Fruit fly (Drosophila melanogaster) whole organism, prepupa: Measurements from ENCODE around the gene santa-maria.

Experiments used
- Blimp-1 ChIP-seq: fragments of 200-800 bp; sonication (Bioruptor generic); optimal IDR thresholded peaks from 3 replicates; lab custom pipeline; 2017; ENCODE audit warnings: missing biosample characterization, missing genetic modification characterization, mild to moderate bottlenecking, moderate library complexity, missing genetic modification reagents
- CG10631 ChIP-seq: fragments of 200-800 bp; sonication (Bioruptor generic); optimal IDR thresholded peaks from 2 replicates; lab custom pipeline; 2016; ENCODE audit warnings: missing biosample characterization, missing genetic modification characterization
- CG11294 ChIP-seq: fragments of 200-800 bp; sonication (Bioruptor generic); IDR thresholded peaks from 2 replicates; pipeline ENCODE4 v1.3.6; 2022; ENCODE audit warnings: missing biosample characterization, missing genetic modification characterization
- CG11762 ChIP-seq: fragments of 200-800 bp; sonication (Bioruptor generic); optimal IDR thresholded peaks from 3 replicates; lab custom pipeline; 2016; ENCODE audit warnings: missing biosample characterization, missing genetic modification characterization; ENCODE audit not compliant: insufficient read depth
- CG11902 ChIP-seq: fragments of 200-800 bp; sonication (Bioruptor generic); optimal IDR thresholded peaks from 3 replicates; lab custom pipeline; 2016; ENCODE audit warnings: missing biosample characterization, missing genetic modification characterization
- CG15336 ChIP-seq: fragments of 200-800 bp; sonication (Bioruptor generic); IDR thresholded peaks from 2 replicates; pipeline ENCODE4 v1.3.6; 2022; ENCODE audit warnings: missing biosample characterization, missing genetic modification characterization
- CG1621 ChIP-seq: fragments of 200-800 bp; sonication (Bioruptor generic); optimal IDR thresholded peaks from 3 replicates; lab custom pipeline; 2018; ENCODE audit warnings: missing biosample characterization, mild to moderate bottlenecking, missing genetic modification characterization
- CG3032 ChIP-seq: fragments of 200-800 bp; optimal IDR thresholded peaks from 2 replicates; lab custom pipeline; 2019; ENCODE audit warnings: missing biosample characterization, mild to moderate bottlenecking, missing genetic modification characterization, moderate library complexity
- CG31627 ChIP-seq: fragments of 200-800 bp; sonication (Bioruptor generic); optimal IDR thresholded peaks from 3 replicates; lab custom pipeline; 2016; ENCODE audit warnings: missing biosample characterization, missing genetic modification characterization
- CG34406 ChIP-seq: fragments of 200-800 bp; sonication (Bioruptor generic); optimal IDR thresholded peaks from 3 replicates; lab custom pipeline; 2016; ENCODE audit warnings: missing biosample characterization, missing genetic modification characterization
- CG3919 ChIP-seq: fragments of 200-800 bp; sonication (Bioruptor generic); optimal IDR thresholded peaks from 3 replicates; lab custom pipeline; 2016; ENCODE audit warnings: missing biosample characterization, missing genetic modification characterization
- CG4318 ChIP-seq: fragments of 200-800 bp; sonication (Bioruptor generic); optimal IDR thresholded peaks from 3 replicates; lab custom pipeline; 2017; ENCODE audit warnings: missing biosample characterization, mild to moderate bottlenecking, missing genetic modification characterization
- CG6163 ChIP-seq: fragments of 200-800 bp; sonication (Bioruptor generic); IDR thresholded peaks from 3 replicates; pipeline ENCODE4 v1.3.6; 2022; ENCODE audit warnings: missing biosample characterization, missing genetic modification characterization
- CG6276 ChIP-seq: fragments of 200-800 bp; sonication (Bioruptor generic); optimal IDR thresholded peaks from 2 replicates; lab custom pipeline; 2017; ENCODE audit warnings: missing biosample characterization, mild to moderate bottlenecking, missing genetic modification characterization
- CG6808 ChIP-seq: fragments of 200-800 bp; sonication (Bioruptor generic); optimal IDR thresholded peaks from 3 replicates; lab custom pipeline; 2017; ENCODE audit warnings: missing biosample characterization, missing genetic modification characterization, mild to moderate bottlenecking, moderate library complexity, missing genetic modification reagents
- CG7368 ChIP-seq: fragments of 200-800 bp; sonication (Bioruptor generic); optimal IDR thresholded peaks from 3 replicates; lab custom pipeline; 2016; ENCODE audit warnings: missing biosample characterization, missing genetic modification characterization
- CG8119 ChIP-seq: fragments of 200-800 bp; sonication (Bioruptor generic); IDR thresholded peaks from 3 replicates; pipeline ENCODE4 v1.3.6; 2022; ENCODE audit warnings: missing biosample characterization, missing genetic modification characterization
- CG8319 ChIP-seq: fragments of 200-800 bp; sonication (Bioruptor generic); optimal IDR thresholded peaks from 3 replicates; lab custom pipeline; 2016; ENCODE audit warnings: missing biosample characterization, missing genetic modification characterization
- CG8632 ChIP-seq: fragments of 200-800 bp; sonication (Bioruptor generic); optimal IDR thresholded peaks from 3 replicates; lab custom pipeline; 2016; ENCODE audit warnings: missing biosample characterization, missing genetic modification characterization
- Eip75B ChIP-seq: fragments of 200-800 bp; sonication (Bioruptor generic); optimal IDR thresholded peaks from 3 replicates; lab custom pipeline; 2016; ENCODE audit warnings: missing biosample characterization, missing genetic modification characterization
- Eip78C ChIP-seq: fragments of 200-800 bp; sonication (Bioruptor generic); peaks from one replicate; lab custom pipeline; 2016; ENCODE audit warnings: missing biosample characterization, missing genetic modification characterization
- Eip93F ChIP-seq: fragments of 200-800 bp; sonication (Bioruptor generic); optimal IDR thresholded peaks from 2 replicates; lab custom pipeline; 2016; ENCODE audit warnings: missing biosample characterization, mild to moderate bottlenecking, missing genetic modification characterization
- Ets21C ChIP-seq: fragments of 200-800 bp; sonication (Bioruptor generic); optimal IDR thresholded peaks from 3 replicates; lab custom pipeline; 2016; ENCODE audit warnings: missing biosample characterization, missing genetic modification characterization
- Ets96B ChIP-seq: fragments of 200-800 bp; optimal IDR thresholded peaks from 2 replicates; lab custom pipeline; 2019; ENCODE audit warnings: missing biosample characterization, mild to moderate bottlenecking, missing genetic modification characterization, moderate library complexity
- Gug ChIP-seq: fragments of 200-800 bp; sonication (Bioruptor generic); IDR thresholded peaks from 2 replicates; pipeline ENCODE4 v1.3.6; 2022; ENCODE audit warnings: missing biosample characterization, missing genetic modification characterization
- Hr38 ChIP-seq: sonication (Bioruptor generic); optimal IDR thresholded peaks from 2 replicates; lab custom pipeline; 2016; ENCODE audit warnings: missing biosample characterization, missing genetic modification characterization
- Hr39 ChIP-seq: fragments of 200-800 bp; sonication (Bioruptor generic); optimal IDR thresholded peaks from 2 replicates; lab custom pipeline; 2016; ENCODE audit warnings: missing biosample characterization, missing genetic modification characterization
- Hr4 ChIP-seq: fragments of 200-800 bp; sonication (Bioruptor generic); optimal IDR thresholded peaks from 3 replicates; lab custom pipeline; 2016; ENCODE audit warnings: missing biosample characterization, missing genetic modification characterization
- Lpt ChIP-seq: fragments of 200-800 bp; sonication (Bioruptor generic); optimal IDR thresholded peaks from 3 replicates; lab custom pipeline; 2016; ENCODE audit warnings: missing biosample characterization, missing genetic modification characterization
- Met ChIP-seq: fragments of 200-800 bp; sonication (Bioruptor generic); optimal IDR thresholded peaks from 3 replicates; lab custom pipeline; 2016; ENCODE audit warnings: missing biosample characterization, missing genetic modification characterization
- Sox14 ChIP-seq: fragments of 200-800 bp; sonication (Bioruptor generic); optimal IDR thresholded peaks from 3 replicates; lab custom pipeline; 2016; ENCODE audit warnings: missing biosample characterization, missing genetic modification characterization
- Sox15 ChIP-seq: fragments of 200-800 bp; sonication (Bioruptor generic); optimal IDR thresholded peaks from 3 replicates; lab custom pipeline; 2016; ENCODE audit warnings: missing biosample characterization, missing genetic modification characterization
- achi ChIP-seq: fragments of 200-800 bp; sonication (Bioruptor generic); optimal IDR thresholded peaks from 3 replicates; lab custom pipeline; 2016; ENCODE audit warnings: missing biosample characterization, missing genetic modification characterization
- acj6 ChIP-seq: fragments of 200-800 bp; sonication (Bioruptor generic); optimal IDR thresholded peaks from 3 replicates; lab custom pipeline; 2016; ENCODE audit warnings: missing biosample characterization, missing genetic modification characterization
- dac ChIP-seq: fragments of 200-800 bp; sonication (Bioruptor generic); optimal IDR thresholded peaks from 2 replicates; lab custom pipeline; 2017; ENCODE audit warnings: missing biosample characterization, mild to moderate bottlenecking, missing genetic modification characterization
- dsx ChIP-seq: fragments of 200-800 bp; optimal IDR thresholded peaks from 3 replicates; lab custom pipeline; 2019; ENCODE audit warnings: missing biosample characterization, mild to moderate bottlenecking, missing genetic modification characterization, moderate library complexity; ENCODE audit not compliant: poor library complexity, severe bottlenecking
- eg ChIP-seq: fragments of 200-800 bp; sonication (Bioruptor generic); IDR thresholded peaks from 3 replicates; pipeline ENCODE4 v1.3.6; 2022; ENCODE audit warnings: missing biosample characterization, missing genetic modification characterization
- esn ChIP-seq: fragments of 200-800 bp; sonication (Bioruptor generic); optimal IDR thresholded peaks from 2 replicates; lab custom pipeline; 2016; ENCODE audit warnings: missing biosample characterization, mild to moderate bottlenecking, missing genetic modification characterization, moderate library complexity
- fd59A ChIP-seq: fragments of 200-800 bp; sonication (Bioruptor generic); optimal IDR thresholded peaks from 2 replicates; lab custom pipeline; 2017; ENCODE audit warnings: missing biosample characterization, mild to moderate bottlenecking, missing genetic modification characterization, missing genetic modification reagents
- fd85E ChIP-seq: fragments of 200-800 bp; sonication (Bioruptor generic); optimal IDR thresholded peaks from 3 replicates; lab custom pipeline; 2016; ENCODE audit warnings: missing biosample characterization, missing genetic modification characterization
- fkh ChIP-seq: fragments of 200-800 bp; sonication (Bioruptor generic); optimal IDR thresholded peaks from 3 replicates; lab custom pipeline; 2017; ENCODE audit warnings: missing biosample characterization, mild to moderate bottlenecking, missing genetic modification characterization, moderate library complexity
- lz ChIP-seq: fragments of 200-800 bp; sonication (Bioruptor generic); optimal IDR thresholded peaks from 3 replicates; lab custom pipeline; 2016; ENCODE audit warnings: missing biosample characterization, missing genetic modification characterization
- net ChIP-seq: fragments of 200-800 bp; sonication (Bioruptor generic); optimal IDR thresholded peaks from 3 replicates; lab custom pipeline; 2016; ENCODE audit warnings: missing biosample characterization, missing genetic modification characterization
- pdm3 ChIP-seq: fragments of 200-800 bp; sonication (Bioruptor generic); optimal IDR thresholded peaks from 3 replicates; lab custom pipeline; 2016; ENCODE audit warnings: missing biosample characterization, missing genetic modification characterization
- salr ChIP-seq, 2 experiments: fragments of 200-800 bp; sonication (Bioruptor generic); optimal IDR thresholded peaks; 3 replicates each; lab custom pipeline; 2016 to 2018; ENCODE audit warnings: missing biosample characterization in 2 of 2, missing genetic modification characterization in 2 of 2, mild to moderate bottlenecking in 1 of 2
- ss ChIP-seq, 2 experiments: fragments of 200-800 bp; sonication (Bioruptor generic); optimal IDR thresholded peaks; 2 replicates in 1 of 2; 3 replicates in 1 of 2; lab custom pipeline; 2017 to 2018; ENCODE audit warnings: mild to moderate bottlenecking in 2 of 2, missing biosample characterization in 2 of 2, missing genetic modification characterization in 2 of 2, moderate library complexity in 1 of 2
- topi ChIP-seq: fragments of 200-800 bp; sonication (Bioruptor generic); optimal IDR thresholded peaks from 3 replicates; lab custom pipeline; 2016; ENCODE audit warnings: missing biosample characterization, missing genetic modification characterization

The santa-maria gene

DNA sequence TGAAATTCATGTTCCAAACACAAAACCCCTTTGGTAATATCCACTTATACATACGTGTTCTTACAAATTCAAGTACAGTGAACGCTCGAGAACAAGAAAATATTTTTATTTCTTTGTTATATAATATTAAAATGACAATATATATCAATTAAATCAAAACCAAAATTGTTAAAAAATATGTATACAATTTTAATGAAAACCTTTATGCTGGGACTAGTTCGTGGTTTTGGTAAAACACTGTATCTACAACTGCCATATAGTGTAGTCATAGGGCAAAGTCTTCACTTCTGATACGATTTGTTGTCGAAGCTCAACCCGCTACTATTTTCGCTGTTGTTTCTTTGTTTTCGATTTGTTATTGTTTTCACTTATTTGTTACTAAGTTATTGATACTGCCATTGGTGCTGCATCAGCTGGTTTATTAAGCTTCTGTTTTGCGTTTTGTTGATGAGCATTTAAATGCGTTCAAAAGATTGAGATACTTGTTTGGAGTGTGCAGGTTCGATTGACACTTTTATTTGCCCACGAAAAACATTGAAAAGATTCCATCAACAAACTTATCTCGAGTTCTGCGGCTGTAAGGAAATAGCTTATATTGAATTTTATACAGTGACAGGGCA is 16.2 kb downstream of the santa-maria start (continued):
- peak; percentile 77 for TF ChIP-seq Eip78C (GFP tag; lab: Kevin White, UChicago)
- TF ChIP-seq Sox15 (GFP tag; lab: Kevin White, UChicago), result no peak
- no peak for TF ChIP-seq CG31627
- TF ChIP-seq Eip93F (GFP tag; lab: Kevin White, UChicago), result no peak
- TF ChIP-seq Met, result peak; percentile 30
- TF ChIP-seq Gug, result peak; percentile 24; the same call in 1 of the 2 replicates
- peak; percentile 6 for TF ChIP-seq CG7368
- no peak for TF ChIP-seq CG11902 (GFP tag; lab: Kevin White, UChicago)
- peak; percentile 58 for TF ChIP-seq CG6276

dm6 chr2L:7433957-7434736 is 16.9 kb downstream of the santa-maria start:
- TF ChIP-seq dsx (GFP tag; lab: Kevin White, UChicago), result no peak
- TF ChIP-seq CG34406 (GFP tag; lab: Kevin White, UChicago), result peak; percentile 31
- TF ChIP-seq CG3919 (GFP tag; lab: Kevin White, UChicago), result no peak
- TF ChIP-seq CG11294 (GFP tag; lab: Robert Waterston, UW), result no peak
- TF ChIP-seq Hr4 (GFP tag; lab: Kevin White, UChicago), result peak; percentile 41
- TF ChIP-seq CG8319 (GFP tag; lab: Kevin White, UChicago), result no peak
- TF ChIP-seq CG6276, result no peak
- TF ChIP-seq Hr38, result no peak
- peak; percentile 18 for TF ChIP-seq CG10631 (GFP tag; lab: Kevin White, UChicago)
- no peak for TF ChIP-seq CG31627
- peak; percentile 11 for TF ChIP-seq Eip75B (GFP tag; lab: Kevin White, UChicago)
- no peak for TF ChIP-seq Lpt
- no peak for TF ChIP-seq CG8632 (GFP tag; lab: Kevin White, UChicago)
- no peak for TF ChIP-seq dac
- peak; percentile 49; the same call in 1 of the 3 replicates for TF ChIP-seq eg
- TF ChIP-seq CG11762 (GFP tag; lab: Kevin White, UChicago), result no peak
- no peak for TF ChIP-seq CG11902 (GFP tag; lab: Kevin White, UChicago)
- TF ChIP-seq CG8119 (GFP tag; lab: Robert Waterston, UW), result peak; percentile 64
- no peak for TF ChIP-seq ss (GFP tag; optimal IDR thresholded peaks at IDR 0.05; lab: Kevin White, UChicago)
- no peak for TF ChIP-seq Blimp-1 (GFP tag; lab: Kevin White, UChicago)
- TF ChIP-seq Gug, result 0 out of 2 replicates have a peak, but pooled peaks have one; percentile 8
- TF ChIP-seq net, result no peak
- no peak for TF ChIP-seq CG3032 (tag; lab: Kevin White, UChicago)
- TF ChIP-seq CG6163 (GFP tag; lab: Robert Waterston, UW), result no peak
- peak; percentile 3 for TF ChIP-seq lz (GFP tag; lab: Kevin White, UChicago)
- no peak for TF ChIP-seq Hr39 (GFP tag; lab: Kevin White, UChicago)
- TF ChIP-seq CG7368, result no peak
- no peak for TF ChIP-seq Met
- peak; percentile 11 for TF ChIP-seq fkh (GFP tag; lab: Kevin White, UChicago)
- peak; percentile 60 for TF ChIP-seq Eip78C (GFP tag; lab: Kevin White, UChicago)
- TF ChIP-seq Sox14 (GFP tag; lab: Kevin White, UChicago), result no peak
- peak; percentile 61 for TF ChIP-seq CG15336 (GFP tag; lab: Robert Waterston, UW)
- TF ChIP-seq topi, result no peak
- no peak for TF ChIP-seq Sox15 (GFP tag; lab: Kevin White, UChicago)
- TF ChIP-seq CG1621 (tag; lab: Kevin White, UChicago), result no peak
- TF ChIP-seq acj6 (GFP tag; lab: Kevin White, UChicago), result no peak
- no peak for TF ChIP-seq fd59A (GFP tag; lab: Kevin White, UChicago)
- no peak for TF ChIP-seq pdm3 (GFP tag; lab: Kevin White, UChicago)
- TF ChIP-seq achi (GFP tag; lab: Kevin White, UChicago), result peak; percentile 15
- no peak for TF ChIP-seq Ets21C (GFP tag; lab: Kevin White, UChicago)
- no peak for TF ChIP-seq fd85E (GFP tag; lab: Kevin White, UChicago)
- no peak for TF ChIP-seq salr (GFP tag; optimal IDR thresholded peaks at IDR 0.05; lab: Kevin White, UChicago)
- peak; percentile 48 for TF ChIP-seq Ets96B (tag; lab: Kevin White, UChicago)
- TF ChIP-seq esn (GFP tag; lab: Kevin White, UChicago), result peak; percentile 21
- no peak for TF ChIP-seq CG4318 (GFP tag; lab: Kevin White, UChicago)
- no peak for TF ChIP-seq CG6808 (GFP tag; lab: Kevin White, UChicago)
